Fruit fly (Drosophila melanogaster): ENCODE measurements around the gene CG31495.

- no peak for TF ChIP-seq Dif (GFP tag; optimal IDR thresholded peaks at IDR 0.05; ENCODE audit: partially characterized antibody)
- TF ChIP-seq Hr78 (GFP tag; optimal IDR thresholded peaks at IDR 0.05) = no peak
- no peak for TF ChIP-seq jim (GFP tag; optimal IDR thresholded peaks at IDR 0.05)
- no peak for TF ChIP-seq OdsH (GFP tag; optimal IDR thresholded peaks at IDR 0.05)
- no peak for TF ChIP-seq Hnf4 (GFP tag; optimal IDR thresholded peaks at IDR 0.05)
- no peak for TF ChIP-seq dl (GFP tag; optimal IDR thresholded peaks at IDR 0.05; ENCODE audit: insufficient read depth in 1 of 2, partially characterized antibody in 2 of 2)
- TF ChIP-seq Dfd (GFP tag; optimal IDR thresholded peaks at IDR 0.05) = no peak
- TF ChIP-seq psq (GFP tag; optimal IDR thresholded peaks at IDR 0.05) = no peak
These were observed 37.5 kb downstream of the CG31495 start for dm6 chr3R:13802057-13802817.

Measured in whole organism, wandering third instar larva.